Fruit fly (Drosophila melanogaster) whole organism, embryonic: ENCODE measurements around the gene Drsl1.

Experiments used
- Atf6 ChIP-seq: fragments of 200-800 bp; sonication (Bioruptor generic); IDR thresholded peaks from 2 replicates; pipeline ENCODE4 v1.3.6; 2022; ENCODE audit warnings: missing biosample characterization, missing genetic modification characterization
- Blimp-1 ChIP-seq: fragments of 200-800 bp; sonication (Bioruptor generic); optimal IDR thresholded peaks from 3 replicates; lab custom pipeline; 2018; ENCODE audit warnings: missing biosample characterization, missing genetic modification characterization, mild to moderate bottlenecking, moderate library complexity, missing genetic modification reagents
- CG10147 ChIP-seq: fragments of 200-800 bp; sonication (Bioruptor generic); optimal IDR thresholded peaks from 2 replicates; lab custom pipeline; 2019; ENCODE audit warnings: missing biosample characterization, mild to moderate bottlenecking, missing genetic modification characterization, moderate library complexity
- CG12155 ChIP-seq: fragments of 200-800 bp; sonication (Bioruptor generic); optimal IDR thresholded peaks from 3 replicates; lab custom pipeline; 2016; ENCODE audit warnings: missing biosample characterization, missing genetic modification characterization
- CG12219 ChIP-seq: fragments of 200-800 bp; sonication (Bioruptor generic); optimal IDR thresholded peaks from 3 replicates; lab custom pipeline; 2018; ENCODE audit warnings: missing biosample characterization, mild to moderate bottlenecking, missing genetic modification characterization
- CG12236 ChIP-seq: fragments of 200-800 bp; sonication (Bioruptor generic); optimal IDR thresholded peaks from 2 replicates; lab custom pipeline; 2016; ENCODE audit warnings: missing biosample characterization, missing genetic modification characterization
- CG12942 ChIP-seq: fragments of 200-800 bp; sonication (Bioruptor generic); optimal IDR thresholded peaks from 3 replicates; lab custom pipeline; 2016; ENCODE audit warnings: missing biosample characterization, missing genetic modification characterization
- CG17568 ChIP-seq: fragments of 200-800 bp; sonication (Bioruptor generic); optimal IDR thresholded peaks from 2 replicates; lab custom pipeline; 2018; ENCODE audit warnings: missing biosample characterization, mild to moderate bottlenecking, missing genetic modification characterization, moderate library complexity
- CG2199 ChIP-seq: fragments of 200-800 bp; sonication (Bioruptor generic); IDR thresholded peaks from 3 replicates; pipeline ENCODE4 v1.3.6; 2022; ENCODE audit warnings: missing biosample characterization, missing genetic modification characterization
- CG2712 ChIP-seq: fragments of 200-800 bp; optimal IDR thresholded peaks from 3 replicates; lab custom pipeline; 2019; ENCODE audit warnings: missing biosample characterization, mild to moderate bottlenecking, missing genetic modification characterization, moderate library complexity
- CG3163 ChIP-seq: fragments of 200-800 bp; sonication (Bioruptor generic); optimal IDR thresholded peaks from 3 replicates; lab custom pipeline; 2016; ENCODE audit warnings: missing biosample characterization, missing genetic modification characterization
- CG3847 ChIP-seq: fragments of 200-800 bp; sonication (Bioruptor generic); IDR thresholded peaks from 2 replicates; pipeline ENCODE4 v1.3.6; 2022; ENCODE audit warnings: missing biosample characterization, missing genetic modification characterization
- CG5180 ChIP-seq: fragments of 200-800 bp; sonication (Bioruptor generic); optimal IDR thresholded peaks from 3 replicates; lab custom pipeline; 2017; ENCODE audit warnings: missing biosample characterization, missing genetic modification characterization, mild to moderate bottlenecking, moderate library complexity, missing genetic modification reagents
- CG6175 ChIP-seq: fragments of 200-800 bp; sonication (Bioruptor generic); IDR thresholded peaks from 3 replicates; pipeline ENCODE4 v1.3.6; 2022; ENCODE audit warnings: missing biosample characterization, missing genetic modification characterization
- CG6272 ChIP-seq: fragments of 200-800 bp; sonication (Bioruptor generic); IDR thresholded peaks from 2 replicates; pipeline ENCODE4 v1.3.6; 2022; ENCODE audit warnings: missing biosample characterization, missing genetic modification characterization
- CG6791 ChIP-seq: fragments of 200-800 bp; sonication (Bioruptor generic); IDR thresholded peaks from 3 replicates; pipeline ENCODE4 v1.3.6; 2022; ENCODE audit warnings: missing biosample characterization, missing genetic modification characterization; ENCODE audit not compliant: partially characterized antibody
- CG8290 ChIP-seq, 3 experiments: fragments of 200-800 bp; sonication (Bioruptor generic); optimal IDR thresholded peaks; 2 replicates each; lab custom pipeline; 2016 to 2019; ENCODE audit warnings: missing biosample characterization in 3 of 3, missing genetic modification characterization in 3 of 3, mild to moderate bottlenecking in 2 of 3, moderate library complexity in 1 of 3
- CoRest ChIP-seq: fragments of 200-800 bp; sonication (Bioruptor generic); optimal IDR thresholded peaks from 3 replicates; lab custom pipeline; 2018; ENCODE audit warnings: missing biosample characterization, mild to moderate bottlenecking, missing genetic modification characterization, moderate library complexity
- CrebB ChIP-seq: fragments of 200-800 bp; sonication (Bioruptor generic); optimal IDR thresholded peaks from 3 replicates; lab custom pipeline; 2018; ENCODE audit warnings: missing biosample characterization, mild to moderate bottlenecking, missing genetic modification characterization
- Dbx ChIP-seq: fragments of 200-800 bp; sonication (Bioruptor generic); IDR thresholded peaks from 3 replicates; pipeline ENCODE4 v1.3.6; 2022; ENCODE audit warnings: missing biosample characterization, missing genetic modification characterization
- Deaf1 ChIP-seq: fragments of 200-800 bp; optimal IDR thresholded peaks from 3 replicates; lab custom pipeline; 2019; ENCODE audit warnings: missing biosample characterization, mild to moderate bottlenecking, missing genetic modification characterization, moderate library complexity
- Doc3 ChIP-seq: fragments of 200-800 bp; sonication (Bioruptor generic); IDR thresholded peaks from 3 replicates; pipeline ENCODE4 v1.3.6; 2022; ENCODE audit warnings: missing biosample characterization, missing genetic modification characterization; ENCODE audit not compliant: partially characterized antibody
- E2f1 ChIP-seq: fragments of 200-800 bp; sonication (Bioruptor generic); IDR thresholded peaks from 2 replicates; pipeline ENCODE4 v1.3.6; 2022; ENCODE audit warnings: missing biosample characterization, missing genetic modification characterization
- MESR4 ChIP-seq: fragments of 200-800 bp; sonication (Bioruptor generic); optimal IDR thresholded peaks from 2 replicates; lab custom pipeline; 2018; ENCODE audit warnings: missing biosample characterization, mild to moderate bottlenecking, missing genetic modification characterization, moderate library complexity
- Oaz ChIP-seq: fragments of 200-800 bp; sonication (Bioruptor generic); IDR thresholded peaks from 2 replicates; pipeline ENCODE4 v1.3.6; 2022; ENCODE audit warnings: missing biosample characterization, missing genetic modification characterization
- Ptx1 ChIP-seq: fragments of 200-800 bp; sonication (Bioruptor generic); IDR thresholded peaks from 2 replicates; pipeline ENCODE4 v1.3.6; 2022; ENCODE audit warnings: missing biosample characterization, missing genetic modification characterization
- Sry-β ChIP-seq: fragments of 200-800 bp; sonication (Bioruptor generic); optimal IDR thresholded peaks from 2 replicates; lab custom pipeline; 2018; ENCODE audit warnings: missing biosample characterization, mild to moderate bottlenecking, missing genetic modification characterization, moderate library complexity
- Usf ChIP-seq: fragments of 200-800 bp; sonication (Bioruptor generic); optimal IDR thresholded peaks from 2 replicates; lab custom pipeline; 2017; ENCODE audit warnings: missing genotype, missing biosample characterization, missing genetic modification characterization
- Vsx1 ChIP-seq: fragments of 200-800 bp; sonication (Bioruptor generic); optimal IDR thresholded peaks from 2 replicates; lab custom pipeline; 2017; ENCODE audit warnings: missing biosample characterization, mild to moderate bottlenecking, missing genetic modification characterization, missing genetic modification reagents
- Xrp1 ChIP-seq: fragments of 200-800 bp; sonication (Bioruptor generic); IDR thresholded peaks from 2 replicates; pipeline ENCODE4 v1.3.6; 2022; ENCODE audit warnings: missing biosample characterization, missing genetic modification characterization
- ase ChIP-seq: fragments of 200-800 bp; sonication (Bioruptor generic); IDR thresholded peaks from 3 replicates; pipeline ENCODE4 v1.3.6; 2022; ENCODE audit warnings: missing biosample characterization, missing genetic modification characterization
- ato ChIP-seq: fragments of 200-800 bp; sonication (Bioruptor generic); IDR thresholded peaks from 2 replicates; pipeline ENCODE4 v1.3.6; 2022; ENCODE audit warnings: missing biosample characterization, missing genetic modification characterization; ENCODE audit not compliant: partially characterized antibody
- chm ChIP-seq: fragments of 200-800 bp; sonication (Bioruptor generic); IDR thresholded peaks from 2 replicates; pipeline ENCODE4 v1.3.6; 2022; ENCODE audit warnings: missing biosample characterization, missing genetic modification characterization
- fd102C ChIP-seq: fragments of 200-800 bp; sonication (Bioruptor generic); optimal IDR thresholded peaks from 2 replicates; lab custom pipeline; 2018; ENCODE audit warnings: missing biosample characterization, mild to moderate bottlenecking, missing genetic modification characterization, moderate library complexity
- gce ChIP-seq: fragments of 200-800 bp; sonication (Bioruptor generic); IDR thresholded peaks from 3 replicates; pipeline ENCODE4 v1.3.6; 2022; ENCODE audit warnings: missing biosample characterization, missing genetic modification characterization
- gcm2 ChIP-seq: fragments of 200-800 bp; sonication (Bioruptor generic); optimal IDR thresholded peaks from 2 replicates; lab custom pipeline; 2016; ENCODE audit warnings: missing biosample characterization, missing genetic modification characterization
- ind ChIP-seq: fragments of 200-800 bp; sonication (Bioruptor generic); optimal IDR thresholded peaks from 3 replicates; lab custom pipeline; 2016; ENCODE audit warnings: missing biosample characterization, missing genetic modification characterization
- jigr1 ChIP-seq: fragments of 200-800 bp; sonication (Bioruptor generic); IDR thresholded peaks from 3 replicates; pipeline ENCODE4 v1.3.6; 2022; ENCODE audit warnings: missing biosample characterization, missing genetic modification characterization
- kah ChIP-seq: fragments of 200-800 bp; sonication (Bioruptor generic); optimal IDR thresholded peaks from 2 replicates; lab custom pipeline; 2018; ENCODE audit warnings: missing biosample characterization, mild to moderate bottlenecking, missing genetic modification characterization
- maf-S ChIP-seq: fragments of 200-800 bp; sonication (Bioruptor generic); optimal IDR thresholded peaks from 2 replicates; lab custom pipeline; 2016; ENCODE audit warnings: missing biosample characterization, missing genetic modification characterization
- nerfin-1 ChIP-seq: fragments of 200-800 bp; sonication (Bioruptor generic); optimal IDR thresholded peaks from 3 replicates; lab custom pipeline; 2019; ENCODE audit warnings: missing biosample characterization, mild to moderate bottlenecking, missing genetic modification characterization, moderate library complexity
- peb ChIP-seq: fragments of 200-800 bp; sonication (Bioruptor generic); IDR thresholded peaks from 2 replicates; pipeline ENCODE4 v1.3.6; 2022; ENCODE audit warnings: missing biosample characterization, missing genetic modification characterization
- repo ChIP-seq: fragments of 200-800 bp; sonication (Bioruptor generic); optimal IDR thresholded peaks from 2 replicates; lab custom pipeline; 2016; ENCODE audit warnings: missing biosample characterization, missing genetic modification characterization
- row ChIP-seq: fragments of 200-800 bp; sonication (Bioruptor generic); IDR thresholded peaks from 3 replicates; pipeline ENCODE4 v1.3.6; 2022; ENCODE audit warnings: missing biosample characterization, missing genetic modification characterization
- sc ChIP-seq, 3 experiments: fragments of >200 bp in 2 of 3; fragments of 200-800 bp in 1 of 3; sonication (Bioruptor generic) in 1 of 3; optimal IDR thresholded peaks; 2 replicates in 2 of 3; 3 replicates in 1 of 3; lab custom pipeline; 2017; ENCODE audit warnings: mild to moderate bottlenecking in 1 of 3, missing biosample characterization in 1 of 3, missing genetic modification characterization in 1 of 3, missing genetic modification reagents in 1 of 3
- sd ChIP-seq: fragments of 200-800 bp; sonication (Bioruptor generic); optimal IDR thresholded peaks from 3 replicates; lab custom pipeline; 2018; ENCODE audit warnings: missing biosample characterization, mild to moderate bottlenecking, missing genetic modification characterization, moderate library complexity
- sens ChIP-seq: fragments of 200-800 bp; sonication (Bioruptor generic); peaks from one replicate; lab custom pipeline; 2016; ENCODE audit warnings: missing biosample characterization, missing genetic modification characterization
- sima ChIP-seq: fragments of 200-800 bp; sonication (Bioruptor generic); optimal IDR thresholded peaks from 2 replicates; lab custom pipeline; 2016; ENCODE audit warnings: missing biosample characterization, missing genetic modification characterization
- sob ChIP-seq: fragments of 200-800 bp; sonication (Bioruptor generic); IDR thresholded peaks from 2 replicates; pipeline ENCODE4 v1.3.6; 2022; ENCODE audit warnings: missing biosample characterization, missing genetic modification characterization
- zfh1 ChIP-seq: fragments of 200-800 bp; sonication (Bioruptor generic); IDR thresholded peaks from 3 replicates; pipeline ENCODE4 v1.3.6; 2022; ENCODE audit warnings: missing biosample characterization, missing genetic modification characterization

Gene Drsl1

DNA sequence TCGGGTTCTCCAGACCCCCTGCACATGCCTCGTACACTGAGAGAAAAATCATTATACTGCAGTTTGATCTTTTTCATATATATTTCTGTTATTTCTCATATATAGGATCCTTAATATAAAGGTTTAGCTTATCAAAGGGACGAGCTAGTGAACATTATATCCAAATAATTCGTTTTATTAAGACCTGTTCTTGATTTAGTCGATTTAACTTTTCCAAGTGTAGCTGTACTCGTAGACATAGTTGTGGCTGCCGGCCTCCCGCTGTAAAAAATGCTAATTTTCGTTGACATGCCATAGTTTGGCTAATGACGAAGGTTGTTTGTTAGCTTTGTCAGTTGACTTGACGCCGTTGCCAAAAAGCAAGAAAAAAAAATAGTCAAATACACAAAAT, 46.9 kb upstream of the Drsl1 start (continued):
- peak; percentile 92 for TF ChIP-seq Xrp1
- TF ChIP-seq CG17568 (GFP tag; lab: Kevin White, UChicago): peak; percentile 71
- peak; percentile 85 for TF ChIP-seq Ptx1
- peak; percentile 74 for TF ChIP-seq nerfin-1 (tag; lab: Kevin White, UChicago)
- peak; percentile 88 for TF ChIP-seq sd (tag; lab: Kevin White, UChicago)
- peak; percentile 65 for TF ChIP-seq Vsx1
- TF ChIP-seq CG2199 (GFP tag; lab: Robert Waterston, UW): 0 out of 3 replicates have a peak, but pooled peaks have one; percentile 57
- peak; percentile 75 for TF ChIP-seq Usf (GFP tag; lab: Kevin White, UChicago)
- TF ChIP-seq CG6791 (GFP tag; lab: Robert Waterston, UW): no peak
- peak; percentile 84 for TF ChIP-seq ind
- peak; percentile 47 for TF ChIP-seq CG5180 (GFP tag; lab: Kevin White, UChicago)
- peak; percentile 24 for TF ChIP-seq Sry-β
- TF ChIP-seq CG3163 (GFP tag; lab: Kevin White, UChicago): peak; percentile 17
- TF ChIP-seq row (GFP tag; lab: Robert Waterston, UW): peak; percentile 89
- TF ChIP-seq CoRest: peak; percentile 89
- TF ChIP-seq Atf6: peak; percentile 80
- no peak for TF ChIP-seq jigr1 (GFP tag; lab: Robert Waterston, UW)
- peak; percentile 88 for TF ChIP-seq CrebB (tag; lab: Kevin White, UChicago)
- peak; percentile 61; the same call in 1 of the 3 replicates for TF ChIP-seq ase (GFP tag; lab: Robert Waterston, UW)
- peak; percentile 66 for TF ChIP-seq sima (GFP tag; lab: Kevin White, UChicago)
- TF ChIP-seq CG12942: peak; percentile 71
- no peak for TF ChIP-seq sc (optimal IDR thresholded peaks at IDR 0.05; lab: Kevin White, UChicago)
- TF ChIP-seq sc (GFP tag; optimal IDR thresholded peaks at IDR 0.05; lab: Kevin White, UChicago): peak; percentile 75
- TF ChIP-seq fd102C (GFP tag; lab: Kevin White, UChicago): peak; percentile 67
- TF ChIP-seq CG12236: peak; percentile 70
- TF ChIP-seq zfh1 (GFP tag; lab: Robert Waterston, UW): peak; percentile 91
- TF ChIP-seq chm (GFP tag; lab: Robert Waterston, UW): peak; percentile 64
- TF ChIP-seq CG12219 (GFP tag; lab: Kevin White, UChicago): peak; percentile 87
- peak; percentile 65 for TF ChIP-seq repo (GFP tag; lab: Kevin White, UChicago)
- peak; percentile 88 for TF ChIP-seq CG10147
- no peak for TF ChIP-seq ato (GFP tag; lab: Robert Waterston, UW)
- TF ChIP-seq sens: peak; percentile 97
- peak; percentile 81 for TF ChIP-seq Blimp-1 (GFP tag; lab: Kevin White, UChicago)
- TF ChIP-seq CG2712 (tag; lab: Kevin White, UChicago): peak; percentile 94
- peak; percentile 68 for TF ChIP-seq peb (GFP tag; lab: Robert Waterston, UW)
- peak; percentile 65 for TF ChIP-seq Deaf1 (tag; lab: Kevin White, UChicago)
- TF ChIP-seq CG3847: peak; percentile 80
- peak; percentile 78 for TF ChIP-seq E2f1
- TF ChIP-seq maf-S (GFP tag; lab: Kevin White, UChicago): peak; percentile 76
- no peak for TF ChIP-seq MESR4 (GFP tag; lab: Kevin White, UChicago)
- TF ChIP-seq kah (GFP tag; lab: Kevin White, UChicago): peak; percentile 57
- peak; percentile 86 for TF ChIP-seq Dbx (GFP tag; lab: Robert Waterston, UW)
- TF ChIP-seq gcm2 (GFP tag; lab: Kevin White, UChicago): peak; percentile 56
- no peak for TF ChIP-seq Doc3 (GFP tag; lab: Robert Waterston, UW)
- peak; percentile 74; the same call in 1 of the 3 replicates for TF ChIP-seq gce
- peak; percentile 77 for TF ChIP-seq Oaz (GFP tag; lab: Robert Waterston, UW)
- TF ChIP-seq CG6175 (GFP tag; lab: Robert Waterston, UW): peak; percentile 60; the same call in 1 of the 3 replicates
- peak; percentile 58 for TF ChIP-seq CG6272
- peak; percentile 58 for TF ChIP-seq CG8290 (GFP tag; optimal IDR thresholded peaks at IDR 0.05; lab: Kevin White, UChicago)
- TF ChIP-seq CG8290 (tag; optimal IDR thresholded peaks at IDR 0.05; lab: Kevin White, UChicago): peak in 1 of 2 experiments; percentile 83
- TF ChIP-seq CG12155 (GFP tag; lab: Kevin White, UChicago): peak; percentile 83
- TF ChIP-seq sob (GFP tag; lab: Robert Waterston, UW): peak; percentile 88
